Fruit fly (Drosophila melanogaster): ENCODE measurements around the gene GatA.

GatA gene

DNA sequence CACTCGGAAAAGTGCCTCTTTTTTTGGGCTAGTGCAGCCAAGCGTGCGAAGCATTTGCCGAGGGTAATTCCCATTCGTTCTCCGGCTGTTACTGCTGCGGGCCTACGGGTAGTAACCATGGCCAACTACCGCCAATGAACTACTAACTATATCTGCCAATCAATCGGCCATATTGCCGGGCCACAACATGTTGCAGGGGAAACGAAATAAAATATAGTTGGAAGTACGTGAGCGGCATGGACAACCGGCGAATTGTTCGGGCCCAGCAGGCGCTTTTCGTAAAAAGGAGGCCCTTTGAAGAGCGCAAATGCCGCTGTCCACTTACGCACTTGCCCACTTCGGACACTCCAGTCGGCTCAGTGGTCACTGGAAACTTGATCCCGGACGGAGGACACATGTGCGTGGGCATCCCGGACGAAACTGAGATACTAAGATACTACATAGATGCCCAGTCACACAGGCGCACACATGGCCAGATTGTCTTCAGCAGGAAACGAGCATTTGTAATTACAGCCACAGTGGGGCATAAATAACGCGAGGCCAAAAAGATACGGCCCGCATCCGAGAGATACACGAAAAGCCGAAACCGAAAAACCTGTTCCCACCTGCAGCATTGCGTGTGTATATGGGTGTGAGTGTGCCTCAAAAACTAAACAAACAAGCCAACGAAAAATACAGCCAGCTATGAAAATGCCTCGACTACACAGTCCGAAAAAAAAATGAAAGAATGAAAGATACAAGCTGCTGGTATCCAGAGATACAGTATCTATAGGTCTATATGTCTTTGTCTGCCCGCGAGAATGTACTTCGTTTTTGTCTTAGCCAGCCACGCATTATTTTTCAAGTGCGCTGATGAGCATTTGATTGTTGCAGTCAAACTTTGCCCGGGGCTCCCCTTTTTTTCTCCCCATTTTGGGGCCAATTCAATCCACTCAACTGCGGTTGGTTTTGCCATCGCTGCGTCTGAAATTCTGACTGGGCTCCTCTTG lies 40.9 kb downstream of the GatA start (continued):
- TF ChIP-seq lola (GFP tag; optimal IDR thresholded peaks at IDR 0.05), result peak in 1 of 3 experiments; percentile 39
- TF ChIP-seq lab (GFP tag; optimal IDR thresholded peaks at IDR 0.05), result peak; percentile 41
- TF ChIP-seq CG32772 (GFP tag; IDR thresholded peaks at IDR 0.05), result peak; percentile 28; the same call in 1 of the 2 replicates
- peak; percentile 62 for TF ChIP-seq row (GFP tag; IDR thresholded peaks at IDR 0.05)
- no peak for TF ChIP-seq prd (optimal IDR thresholded peaks at IDR 0.05)
- peak; percentile 29; the same call in 1 of the 3 replicates for TF ChIP-seq prd (GFP tag; IDR thresholded peaks at IDR 0.05)
- TF ChIP-seq disco-r (GFP tag; optimal IDR thresholded peaks at IDR 0.05), result peak; percentile 39
- peak; percentile 30 for TF ChIP-seq CG7839 (tag; optimal IDR thresholded peaks at IDR 0.05)
- peak; percentile 20 for TF ChIP-seq jumu (GFP tag; optimal IDR thresholded peaks at IDR 0.05)
- TF ChIP-seq CG10543 (GFP tag; optimal IDR thresholded peaks at IDR 0.05), result peak; percentile 72
- no peak for TF ChIP-seq CG2889 (GFP tag; IDR thresholded peaks at IDR 0.05)
- peak; percentile 35 for TF ChIP-seq CG12769 (tag; optimal IDR thresholded peaks at IDR 0.05)
- peak; percentile 3; the same call in 1 of the 2 replicates for TF ChIP-seq ranshi (GFP tag; IDR thresholded peaks at IDR 0.05)
- no peak for TF ChIP-seq onecut (GFP tag; IDR thresholded peaks at IDR 0.05)
- TF ChIP-seq org-1 (GFP tag; optimal IDR thresholded peaks at IDR 0.05), result no peak
- TF ChIP-seq CG2678 (tag; optimal IDR thresholded peaks at IDR 0.05), result peak; percentile 28
- no peak for TF ChIP-seq CkIIα-i1 (GFP tag; IDR thresholded peaks at IDR 0.05)
- TF ChIP-seq chif (GFP tag; optimal IDR thresholded peaks at IDR 0.05), result peak in 1 of 2 experiments; percentile 1
- peak; percentile 6 for TF ChIP-seq NfI (GFP tag; optimal IDR thresholded peaks at IDR 0.05)
- TF ChIP-seq Asciz (GFP tag; optimal IDR thresholded peaks at IDR 0.05), result peak; percentile 3
- peak in 1 of 2 experiments; percentile 6 for TF ChIP-seq Hr51 (GFP tag; optimal IDR thresholded peaks at IDR 0.05)
- peak; percentile 5 for TF ChIP-seq CG1603 (tag; optimal IDR thresholded peaks at IDR 0.05)
- TF ChIP-seq tin (GFP tag; optimal IDR thresholded peaks at IDR 0.05), result peak; percentile 31
- TF ChIP-seq CG10979 (tag; optimal IDR thresholded peaks at IDR 0.05), result peak; percentile 51
- no peak for TF ChIP-seq Side (GFP tag; optimal IDR thresholded peaks at IDR 0.05)
- peak; percentile 48 for TF ChIP-seq Med (GFP tag)
- peak; percentile 61 for TF ChIP-seq Deaf1 (tag; optimal IDR thresholded peaks at IDR 0.05)
- TF ChIP-seq bsh (GFP tag; optimal IDR thresholded peaks at IDR 0.05), result peak in 1 of 2 experiments; percentile 45
- no peak for TF ChIP-seq mam (GFP tag; optimal IDR thresholded peaks at IDR 0.05)
- peak; percentile 4 for TF ChIP-seq CG12744 (GFP tag; optimal IDR thresholded peaks at IDR 0.05)
- TF ChIP-seq Fer2 (tag; optimal IDR thresholded peaks at IDR 0.05), result no peak
- TF ChIP-seq D19B (GFP tag; optimal IDR thresholded peaks at IDR 0.05), result peak; percentile 61
- TF ChIP-seq cg (GFP tag; optimal IDR thresholded peaks at IDR 0.05), result peak; percentile 63
- TF ChIP-seq so (GFP tag; IDR thresholded peaks at IDR 0.05), result peak; percentile 28; the same call in 1 of the 3 replicates
- TF ChIP-seq phol (tag; optimal IDR thresholded peaks at IDR 0.05), result peak; percentile 7
- peak; percentile 1 for TF ChIP-seq CG5245 (GFP tag; optimal IDR thresholded peaks at IDR 0.05)
- peak; percentile 16 for TF ChIP-seq cwo (GFP tag; optimal IDR thresholded peaks at IDR 0.05)
- TF ChIP-seq CG11247 (GFP tag; IDR thresholded peaks at IDR 0.05), result no peak
- TF ChIP-seq CG9727 (GFP tag; optimal IDR thresholded peaks at IDR 0.05), result peak; percentile 5
- no peak for TF ChIP-seq sc (optimal IDR thresholded peaks at IDR 0.05)
- TF ChIP-seq sc (GFP tag; optimal IDR thresholded peaks at IDR 0.05), result peak; percentile 20
- TF ChIP-seq CG17385 (GFP tag; optimal IDR thresholded peaks at IDR 0.05), result peak; percentile 22
- TF ChIP-seq CG18262 (tag; optimal IDR thresholded peaks at IDR 0.05), result peak; percentile 36
- TF ChIP-seq CG8944 (GFP tag; optimal IDR thresholded peaks at IDR 0.05), result peak; percentile 5
- peak; percentile 12 for TF ChIP-seq run (tag; optimal IDR thresholded peaks at IDR 0.05)
- peak; percentile 38 for TF ChIP-seq fd64A (GFP tag; optimal IDR thresholded peaks at IDR 0.05)
- TF ChIP-seq CG15269 (tag; optimal IDR thresholded peaks at IDR 0.05), result peak; percentile 32
